Worm (Caenorhabditis elegans) whole organism, L4 larva: ENCODE measurements around the gene rfc-1.

ENCODE experiments used
- F10B5.3 ChIP-seq: sonication (generic microtip); optimal IDR thresholded peaks from 2 replicates; lab custom pipeline; 2016; ENCODE audit warnings: mild to moderate bottlenecking, missing genetic modification characterization, missing compliant biosample characterization
- F26F4.8 ChIP-seq: fragments of 200-800 bp; sonication (Bioruptor generic); conservative IDR thresholded peaks from 2 replicates; pipeline ENCODE4 v1.3.6; 2022; ENCODE audit warnings: missing genetic modification characterization, missing compliant biosample characterization
- F37D6.2 ChIP-seq: sonication (generic microtip); optimal IDR thresholded peaks from 2 replicates; lab custom pipeline; 2016; ENCODE audit warnings: mild to moderate bottlenecking, missing genetic modification characterization, missing compliant biosample characterization
- R02D3.7 ChIP-seq: fragments of 150-350 bp; sonication (generic microtip); optimal IDR thresholded peaks from 3 replicates; lab custom pipeline; 2014; ENCODE audit warnings: missing biosample characterization, missing genetic modification characterization
- Y75B8A.6 ChIP-seq: fragments of 200-800 bp; sonication (Bioruptor generic); IDR thresholded peaks from 2 replicates; pipeline ENCODE4 v1.3.6; 2022; ENCODE audit warnings: missing genetic modification reagents, missing genetic modification characterization, missing compliant biosample characterization
- ZK337.2 ChIP-seq: fragments of 200-800 bp; sonication (Bioruptor generic); IDR thresholded peaks from 2 replicates; pipeline ENCODE4 v1.3.6; 2022; ENCODE audit warnings: missing genetic modification reagents, missing genetic modification characterization, missing compliant biosample characterization
- aha-1 ChIP-seq: fragments of 150-350 bp; peaks from one replicate; lab custom pipeline; 2014; ENCODE audit warnings: missing biosample characterization, missing genetic modification characterization
- aly-2 ChIP-seq: sonication (generic microtip); optimal IDR thresholded peaks from 2 replicates; lab custom pipeline; 2018; ENCODE audit warnings: missing biosample characterization, missing genetic modification characterization
- ama-1 ChIP-seq: fragments of 150-350 bp; optimal IDR thresholded peaks from 2 replicates; lab custom pipeline; 2014; ENCODE audit warnings: inconsistent platforms, mixed read lengths
- attf-4 ChIP-seq: sonication (generic microtip); optimal IDR thresholded peaks from 3 replicates; lab custom pipeline; 2017; ENCODE audit warnings: missing biosample characterization, missing genetic modification characterization
- ces-1 ChIP-seq: fragments of 150-350 bp; sonication (generic microtip); optimal IDR thresholded peaks from 4 replicates; lab custom pipeline; 2014; ENCODE audit warnings: missing biosample characterization, missing genetic modification reagents, missing genetic modification characterization
- cey-2 ChIP-seq: sonication (generic microtip); optimal IDR thresholded peaks from 3 replicates; lab custom pipeline; 2017; ENCODE audit warnings: missing genetic modification characterization, mild to moderate bottlenecking, missing compliant biosample characterization, antibody characterized with exemption, borderline replicate concordance; ENCODE audit not compliant: insufficient read depth
- daf-16 ChIP-seq, 3 experiments: sonication (generic microtip); optimal IDR thresholded peaks; 2 replicates each; lab custom pipeline; 2016 to 2017; ENCODE audit warnings: missing genetic modification characterization in 3 of 3, missing genetic modification reagents in 3 of 3, mild to moderate bottlenecking in 2 of 3, missing compliant biosample characterization in 2 of 3, missing biosample characterization in 1 of 3, moderate library complexity in 1 of 3
- dmd-6 ChIP-seq: fragments of 200-800 bp; sonication (Bioruptor generic); IDR thresholded peaks from 2 replicates; pipeline ENCODE4 v1.3.6; 2022; ENCODE audit warnings: missing genetic modification reagents, missing genetic modification characterization, missing compliant biosample characterization
- fkh-10 ChIP-seq: fragments of 150-350 bp; optimal IDR thresholded peaks from 2 replicates; lab custom pipeline; 2014; ENCODE audit warnings: missing biosample characterization, missing genetic modification reagents, missing genetic modification characterization
- gei-8 ChIP-seq: fragments of 200-800 bp; sonication (Bioruptor generic); optimal IDR thresholded peaks from 2 replicates; lab custom pipeline; 2018; ENCODE audit warnings: mild to moderate bottlenecking, missing genetic modification characterization, missing compliant biosample characterization
- hmg-1.1 ChIP-seq: fragments of 200-800 bp; sonication (Bioruptor generic); IDR thresholded peaks from 2 replicates; pipeline ENCODE4 v1.3.6; 2022; ENCODE audit warnings: missing genetic modification reagents, missing genetic modification characterization, missing compliant biosample characterization
- lin-1 ChIP-seq: fragments of 200-800 bp; sonication (Bioruptor generic); IDR thresholded peaks from 2 replicates; pipeline ENCODE4 v1.3.6; 2022; ENCODE audit warnings: missing genetic modification reagents, missing genetic modification characterization, missing compliant biosample characterization
- lin-13 ChIP-seq: fragments of 150-350 bp; optimal IDR thresholded peaks from 2 replicates; lab custom pipeline; 2014; ENCODE audit warnings: missing biosample characterization, missing genetic modification reagents, missing genetic modification characterization
- lin-38 ChIP-seq: fragments of 200-800 bp; sonication (Bioruptor generic); IDR thresholded peaks from 2 replicates; pipeline ENCODE4 v1.3.6; 2022; ENCODE audit warnings: missing genetic modification reagents, missing genetic modification characterization, missing compliant biosample characterization
- lir-3 ChIP-seq: sonication (generic microtip); optimal IDR thresholded peaks from 2 replicates; lab custom pipeline; 2016; ENCODE audit warnings: mild to moderate bottlenecking, missing genetic modification characterization, missing compliant biosample characterization
- lsy-2 ChIP-seq, 2 experiments: fragments of 150-350 bp in 1 of 2; sonication (generic microtip) in 1 of 2; optimal IDR thresholded peaks; 2 replicates each; lab custom pipeline; 2014 to 2017; ENCODE audit warnings: missing biosample characterization in 2 of 2, missing genetic modification characterization in 2 of 2
- madf-5 ChIP-seq, 2 experiments: fragments of 200-800 bp; sonication (Bioruptor generic); IDR thresholded peaks; 2 replicates each; pipeline ENCODE4 v1.3.6; 2022; ENCODE audit warnings: missing compliant biosample characterization in 2 of 2, missing genetic modification characterization in 2 of 2
- madf-9 ChIP-seq: fragments of 200-800 bp; sonication (Bioruptor generic); conservative IDR thresholded peaks from 2 replicates; pipeline ENCODE4 v1.3.6; 2022; ENCODE audit warnings: missing genetic modification reagents, missing genetic modification characterization, missing compliant biosample characterization
- mes-2 ChIP-seq: sonication (generic microtip); optimal IDR thresholded peaks from 2 replicates; lab custom pipeline; 2016; ENCODE audit warnings: missing genotype, mild to moderate bottlenecking, missing genetic modification characterization, missing compliant biosample characterization; ENCODE audit not compliant: poor library complexity, severe bottlenecking
- mxl-3 ChIP-seq: fragments of 200-800 bp; sonication (Bioruptor generic); optimal IDR thresholded peaks from 2 replicates; lab custom pipeline; 2018; ENCODE audit warnings: mild to moderate bottlenecking, missing genetic modification characterization, missing compliant biosample characterization
- nhr-111 ChIP-seq: fragments of 200-800 bp; sonication (Bioruptor generic); optimal IDR thresholded peaks from 2 replicates; lab custom pipeline; 2018; ENCODE audit warnings: mild to moderate bottlenecking, missing genetic modification characterization, missing compliant biosample characterization
- nhr-237 ChIP-seq: sonication (generic microtip); optimal IDR thresholded peaks from 2 replicates; lab custom pipeline; 2017; ENCODE audit warnings: missing biosample characterization, missing genetic modification characterization
- nhr-25 ChIP-seq: sonication (generic microtip); optimal IDR thresholded peaks from 2 replicates; lab custom pipeline; 2017; ENCODE audit warnings: missing genetic modification characterization, mild to moderate bottlenecking, missing compliant biosample characterization, antibody characterized with exemption, moderate library complexity, borderline replicate concordance; ENCODE audit not compliant: insufficient read depth
- nhr-41 ChIP-seq: fragments of 200-800 bp; sonication (Bioruptor generic); IDR thresholded peaks from 2 replicates; pipeline ENCODE4 v1.3.6; 2022; ENCODE audit warnings: missing genetic modification reagents, missing genetic modification characterization, missing compliant biosample characterization
- nhr-6 ChIP-seq: fragments of 150-350 bp; optimal IDR thresholded peaks from 2 replicates; lab custom pipeline; 2014; ENCODE audit warnings: missing biosample characterization, missing genetic modification characterization
- nhr-76 ChIP-seq: fragments of 150-350 bp; optimal IDR thresholded peaks from 2 replicates; lab custom pipeline; 2014; ENCODE audit warnings: missing biosample characterization, missing genetic modification characterization
- nhr-77 ChIP-seq: fragments of 150-350 bp; optimal IDR thresholded peaks from 2 replicates; lab custom pipeline; 2014; ENCODE audit warnings: missing biosample characterization, missing genetic modification characterization
- php-3 ChIP-seq: fragments of 200-800 bp; sonication (Bioruptor generic); IDR thresholded peaks from 2 replicates; pipeline ENCODE4 v1.3.6; 2022; ENCODE audit warnings: missing genetic modification reagents, missing genetic modification characterization, missing compliant biosample characterization
- pqm-1 ChIP-seq: sonication (generic microtip); optimal IDR thresholded peaks from 2 replicates; lab custom pipeline; 2017; ENCODE audit warnings: missing biosample characterization, missing genetic modification characterization
- rbr-2 ChIP-seq: sonication (generic microtip); optimal IDR thresholded peaks from 2 replicates; lab custom pipeline; 2016; ENCODE audit warnings: missing genotype, missing genetic modification characterization, missing compliant biosample characterization
- saeg-2 ChIP-seq: fragments of 200-800 bp; sonication (Bioruptor generic); IDR thresholded peaks from 2 replicates; pipeline ENCODE4 v1.3.6; 2022; ENCODE audit warnings: missing genetic modification reagents, missing genetic modification characterization, missing compliant biosample characterization
- sdz-12 ChIP-seq: fragments of 200-800 bp; sonication (Bioruptor generic); optimal IDR thresholded peaks from 2 replicates; lab custom pipeline; 2018; ENCODE audit warnings: mild to moderate bottlenecking, missing genetic modification characterization, missing compliant biosample characterization
- set-16 ChIP-seq: fragments of 200-800 bp; sonication (Bioruptor generic); IDR thresholded peaks from 2 replicates; pipeline ENCODE4 v1.3.6; 2022; ENCODE audit warnings: missing genetic modification reagents, missing genetic modification characterization, missing compliant biosample characterization
- spr-1 ChIP-seq: sonication (generic microtip); optimal IDR thresholded peaks from 2 replicates; lab custom pipeline; 2016; ENCODE audit warnings: mild to moderate bottlenecking, missing genetic modification characterization, missing compliant biosample characterization
- spr-3 ChIP-seq: fragments of 200-800 bp; sonication (Bioruptor generic); optimal IDR thresholded peaks from 2 replicates; lab custom pipeline; 2018; ENCODE audit warnings: mild to moderate bottlenecking, missing genetic modification characterization, missing compliant biosample characterization
- tra-1 ChIP-seq: fragments of 200-800 bp; sonication (Bioruptor generic); IDR thresholded peaks from 2 replicates; pipeline ENCODE4 v1.3.6; 2022; ENCODE audit warnings: missing genetic modification reagents, missing genetic modification characterization, missing compliant biosample characterization
- unc-130 ChIP-seq: sonication (generic microtip); optimal IDR thresholded peaks from 2 replicates; lab custom pipeline; 2016; ENCODE audit warnings: missing genetic modification reagents, missing genetic modification characterization, missing compliant biosample characterization
- unc-62 ChIP-seq, 3 experiments: fragments of 150-350 bp in 1 of 3; sonication (generic microtip); optimal IDR thresholded peaks in 2 of 3; peaks in 1 of 3; 1 replicate in 1 of 3; 2 replicates in 2 of 3; lab custom pipeline; 2014 to 2017; ENCODE audit warnings: missing biosample characterization in 3 of 3, missing genetic modification characterization in 3 of 3, missing genetic modification reagents in 3 of 3, missing genotype in 1 of 3
- zag-1 ChIP-seq: fragments of 150-350 bp; optimal IDR thresholded peaks from 2 replicates; lab custom pipeline; 2014; ENCODE audit warnings: missing biosample characterization, missing genetic modification characterization
- zfp-3 ChIP-seq: fragments of 200-800 bp; sonication (Bioruptor generic); conservative IDR thresholded peaks from 2 replicates; pipeline ENCODE4 v1.3.6; 2022; ENCODE audit warnings: missing genetic modification reagents, missing genetic modification characterization, missing compliant biosample characterization
- zip-11 ChIP-seq: fragments of 200-800 bp; sonication (Bioruptor generic); IDR thresholded peaks from 2 replicates; pipeline ENCODE4 v1.3.6; 2022; ENCODE audit warnings: missing genetic modification characterization, missing compliant biosample characterization
- ztf-11 ChIP-seq: fragments of 150-350 bp; optimal IDR thresholded peaks from 2 replicates; lab custom pipeline; 2014; ENCODE audit warnings: missing biosample characterization, missing genetic modification characterization
- ztf-7 ChIP-seq: fragments of 150-350 bp; optimal IDR thresholded peaks from 2 replicates; lab custom pipeline; 2014; ENCODE audit warnings: missing biosample characterization, missing genetic modification characterization

rfc-1 gene

ce11 chrV:14685435-14686058 is 39.8 kb upstream of the rfc-1 start, which contains the start of gene C47E8.4 (continued):
- peak; percentile 96 for TF ChIP-seq fkh-10 (GFP tag; lab: Kevin White, UChicago)
- TF ChIP-seq lir-3 (tag; lab: Kevin White, UChicago), result peak; percentile 77
- TF ChIP-seq R02D3.7, result no peak
- peak; percentile 59 for TF ChIP-seq ztf-7 (tag; lab: Kevin White, UChicago)
- peak; percentile 97 for TF ChIP-seq lin-13 (GFP tag; lab: Kevin White, UChicago)
- TF ChIP-seq php-3 (GFP tag; lab: Robert Waterston, UW), result peak; percentile 89
- no peak for TF ChIP-seq cey-2
- TF ChIP-seq aly-2 (tag; lab: Kevin White, UChicago), result no peak
- peak; percentile 93 for TF ChIP-seq nhr-77 (tag; lab: Kevin White, UChicago)
- peak; percentile 95 for TF ChIP-seq hmg-1.1
- TF ChIP-seq spr-3, result peak; percentile 85
- TF ChIP-seq madf-5 (GFP tag; IDR thresholded peaks at IDR 0.05; lab: Robert Waterston, UW), result peak; percentile 74 to 81; a peak in 2 of 4 replicates
- TF ChIP-seq mxl-3, result peak; percentile 69
- peak; percentile 99 for TF ChIP-seq aha-1 (tag; lab: Kevin White, UChicago)
- TF ChIP-seq attf-4 (tag; lab: Kevin White, UChicago), result no peak
- peak; percentile 94 for TF ChIP-seq nhr-25 (tag; lab: Kevin White, UChicago)
- TF ChIP-seq ZK337.2 (GFP tag; lab: Robert Waterston, UW), result peak; percentile 95
- TF ChIP-seq mes-2, result peak; percentile 99
- peak; percentile 88 for TF ChIP-seq sdz-12
- peak; percentile 19 for TF ChIP-seq ama-1
- peak; percentile 4 for TF ChIP-seq zag-1 (tag; lab: Kevin White, UChicago)
- peak; percentile 99 for TF ChIP-seq nhr-6 (tag; lab: Kevin White, UChicago)
- peak; percentile 89 for TF ChIP-seq madf-9 (GFP tag; lab: Robert Waterston, UW)
- TF ChIP-seq F26F4.8 (GFP tag; lab: Robert Waterston, UW), result no peak
- peak; percentile 26 for TF ChIP-seq pqm-1 (tag; lab: Kevin White, UChicago)
- TF ChIP-seq unc-62 (GFP tag; optimal IDR thresholded peaks at IDR 0.05 in 1 of 2; lab: Kevin White, UChicago), result peak; percentile 56 to 99
- TF ChIP-seq unc-62 (tag; optimal IDR thresholded peaks at IDR 0.05; lab: Kevin White, UChicago), result no peak
- TF ChIP-seq zfp-3 (GFP tag; lab: Robert Waterston, UW), result peak; percentile 97
- TF ChIP-seq nhr-41, result peak; percentile 65; the same call in 1 of the 2 replicates
- TF ChIP-seq ztf-11, result no peak
- TF ChIP-seq set-16 (GFP tag; lab: Robert Waterston, UW), result peak; percentile 64
- TF ChIP-seq lsy-2 (tag; optimal IDR thresholded peaks at IDR 0.05; lab: Kevin White, UChicago), result peak; percentile 93 to 98
- no peak for TF ChIP-seq nhr-237
- TF ChIP-seq tra-1 (GFP tag; lab: Robert Waterston, UW), result peak; percentile 98
- peak; percentile 92 for TF ChIP-seq F10B5.3
- TF ChIP-seq lin-1 (GFP tag; lab: Robert Waterston, UW), result peak; percentile 89
- TF ChIP-seq spr-1 (tag; lab: Kevin White, UChicago), result peak; percentile 93
- TF ChIP-seq unc-130 (GFP tag; lab: Kevin White, UChicago), result peak; percentile 97
- peak; percentile 91 for TF ChIP-seq saeg-2
- peak; percentile 66 to 98 for TF ChIP-seq daf-16 (GFP tag; optimal IDR thresholded peaks at IDR 0.05; lab: Kevin White, UChicago)
- TF ChIP-seq daf-16 (tag; optimal IDR thresholded peaks at IDR 0.05; lab: Kevin White, UChicago), result peak; percentile 78
- TF ChIP-seq F37D6.2 (tag; lab: Kevin White, UChicago), result peak; percentile 96
- TF ChIP-seq zip-11 (GFP tag; lab: Robert Waterston, UW), result 0 out of 2 replicates have a peak, but pooled peaks have one; percentile 31
- peak; percentile 58 for TF ChIP-seq ces-1 (GFP tag; lab: Kevin White, UChicago)
- peak; percentile 68 for TF ChIP-seq nhr-76 (tag; lab: Kevin White, UChicago)
- TF ChIP-seq dmd-6 (GFP tag; lab: Robert Waterston, UW), result peak; percentile 97
- TF ChIP-seq lin-38 (GFP tag; lab: Robert Waterston, UW), result peak; percentile 99
- TF ChIP-seq gei-8 (GFP tag; lab: Kevin White, UChicago), result no peak
- TF ChIP-seq Y75B8A.6 (GFP tag; lab: Robert Waterston, UW), result peak; percentile 80; the same call in 1 of the 2 replicates
- peak; percentile 98 for TF ChIP-seq rbr-2 (tag; lab: Kevin White, UChicago)
- TF ChIP-seq nhr-111 (GFP tag; lab: Kevin White, UChicago), result peak; percentile 54
